Worm (Caenorhabditis elegans): Measurements from ENCODE around the gene C53B7.2.
A peak's percentile ranks its signal among the peaks of the same experiment; 100 is the strongest.

C53B7.2 gene

DNA sequence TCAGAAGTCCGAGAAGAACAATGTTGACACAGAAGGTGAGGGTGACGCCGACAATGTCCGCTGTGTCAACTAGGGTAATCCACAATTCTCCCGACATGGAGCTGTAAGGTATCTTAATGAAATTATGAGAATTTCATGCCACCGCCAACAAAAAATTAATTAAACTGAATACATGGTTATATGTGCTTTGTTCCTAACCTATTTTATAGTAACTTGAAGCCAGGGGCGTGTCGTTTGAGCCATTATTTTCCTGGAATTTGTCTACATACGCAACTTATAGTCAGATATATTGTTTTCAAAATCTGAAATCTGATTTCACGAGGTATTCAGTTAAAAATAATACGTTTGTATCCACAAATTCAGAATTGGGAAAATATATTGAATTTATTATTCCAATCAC lies 19.8 kb downstream of the C53B7.2 start, which contains the start of gene odr-10:
TSS of gene odr-10 (minus strand) at position 101 of the 400 bp plus-strand sequence.
- TF ChIP-seq let-607 (tag; optimal IDR thresholded peaks at IDR 0.05) (no peak), attf-5 (GFP tag; optimal IDR thresholded peaks at IDR 0.05) (no peak), C06A6.2 (GFP tag; conservative IDR thresholded peaks at IDR 0.05) (no peak), zfh-2 (GFP tag; conservative IDR thresholded peaks at IDR 0.05) (no peak), ekl-4 (GFP tag; IDR thresholded peaks at IDR 0.05) (no peak), nfyb-1 (GFP tag; IDR thresholded peaks at IDR 0.05) (no peak), nhr-27 (tag; optimal IDR thresholded peaks at IDR 0.05) (no peak), ceh-100 (GFP tag; IDR thresholded peaks at IDR 0.05) (no peak), xnd-1 (tag; optimal IDR thresholded peaks at IDR 0.05) (no peak), F23B12.7 (tag; optimal IDR thresholded peaks at IDR 0.05; ENCODE audit: insufficient read depth) (no peak), nhr-90 (tag; optimal IDR thresholded peaks at IDR 0.05) (no peak), egl-44 (GFP tag; IDR thresholded peaks at IDR 0.05) (no peak), ztf-22 (GFP tag; optimal IDR thresholded peaks at IDR 0.05) (no peak), dpl-1 (GFP tag; optimal IDR thresholded peaks at IDR 0.05) (no peak)

DNA sequence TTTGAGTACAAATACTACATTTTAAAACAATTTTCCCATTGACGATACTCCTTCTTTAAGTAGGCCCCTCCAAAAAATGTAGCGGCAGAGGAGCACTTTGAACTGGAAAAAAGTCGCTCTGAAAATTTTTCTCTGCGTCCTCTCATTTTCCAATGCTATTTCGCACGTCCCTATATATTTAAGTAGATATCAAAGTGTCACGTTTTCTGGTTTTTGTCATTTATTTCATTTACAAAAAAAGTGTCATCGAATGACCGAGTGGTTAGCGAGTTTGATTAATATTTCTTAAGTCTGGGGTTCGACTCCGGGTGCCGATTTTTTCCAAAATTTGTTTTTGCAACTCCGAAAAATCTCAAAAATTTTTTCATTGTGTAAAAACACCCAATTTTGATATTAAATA lies 20.9 kb downstream of the C53B7.2 start:
- TF ChIP-seq lin-26 (GFP tag; IDR thresholded peaks at IDR 0.05) (peak; percentile 60; the same call in 1 of the 2 replicates), tlf-1 (GFP tag; optimal IDR thresholded peaks at IDR 0.05) (no peak), tbp1 (GFP tag; optimal IDR thresholded peaks at IDR 0.05) (peak; percentile 82), cebp-2 (GFP tag; IDR thresholded peaks at IDR 0.05) (no peak), B0261.1 (tag; optimal IDR thresholded peaks at IDR 0.05) (peak; percentile 60), ceh-100 (GFP tag; IDR thresholded peaks at IDR 0.05) (no peak), Y79H2A.3 (GFP tag; conservative IDR thresholded peaks at IDR 0.05) (no peak), rpc-1 (optimal IDR thresholded peaks at IDR 0.05) (peak; percentile 48), rpc-1 (tag; optimal IDR thresholded peaks at IDR 0.05) (peak; percentile 54), hmg-1.2 (GFP tag; IDR thresholded peaks at IDR 0.05) (peak; percentile 98), die-1 (tag; optimal IDR thresholded peaks at IDR 0.05) (peak; percentile 17)

DNA sequence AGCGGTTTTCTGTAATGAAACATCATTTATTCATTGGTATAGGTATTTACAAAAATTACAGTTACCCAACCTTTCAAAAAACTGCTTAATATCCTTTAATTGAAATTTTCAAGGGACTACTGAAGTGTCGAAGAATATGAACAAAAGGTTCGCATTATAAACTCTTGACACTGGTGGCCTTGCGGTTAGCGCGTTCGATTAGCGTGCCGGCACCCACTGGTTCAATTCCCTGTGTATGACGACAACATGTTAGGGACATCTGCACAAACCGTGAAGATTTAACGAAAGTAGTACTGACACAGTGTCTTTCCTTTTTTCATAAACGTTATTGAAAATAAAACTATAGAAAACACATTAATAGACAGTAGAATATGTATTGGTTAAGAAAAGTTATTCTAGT lies 21.7 kb downstream of the C53B7.2 start:
- no peak for TF ChIP-seq ccch-3 (GFP tag; optimal IDR thresholded peaks at IDR 0.05)
- TF ChIP-seq Y79H2A.3 (GFP tag; conservative IDR thresholded peaks at IDR 0.05) = no peak
- no peak for TF ChIP-seq lir-1 (GFP tag; conservative IDR thresholded peaks at IDR 0.05)
- TF ChIP-seq nfyb-1 (GFP tag; IDR thresholded peaks at IDR 0.05) = peak; percentile 91
- peak; percentile 86 for TF ChIP-seq ztf-25 (GFP tag; IDR thresholded peaks at IDR 0.05)
- peak; percentile 86 for TF ChIP-seq T26A5.8 (tag; optimal IDR thresholded peaks at IDR 0.05)
- peak; percentile 74 for TF ChIP-seq C17E4.6 (GFP tag; IDR thresholded peaks at IDR 0.05)
- peak; percentile 6 for TF ChIP-seq unc-130 (GFP tag; optimal IDR thresholded peaks at IDR 0.05)
- 0 out of 2 replicates have a peak, but pooled peaks have one; percentile 31 for TF ChIP-seq let-526 (GFP tag; IDR thresholded peaks at IDR 0.05)
- TF ChIP-seq K12H6.12 (tag; optimal IDR thresholded peaks at IDR 0.05) = peak; percentile 15
- peak; percentile 88 to 95 for TF ChIP-seq rec-8 (tag; optimal IDR thresholded peaks at IDR 0.05)
- no peak for TF ChIP-seq ztf-3 (GFP tag; optimal IDR thresholded peaks at IDR 0.05)
- no peak for TF ChIP-seq ztf-6 (GFP tag; IDR thresholded peaks at IDR 0.05)
- peak; percentile 87; the same call in 1 of the 2 replicates for TF ChIP-seq aptf-3 (GFP tag; IDR thresholded peaks at IDR 0.05)
- peak in 1 of 3 experiments; percentile 76 for TF ChIP-seq lin-35 (GFP tag; optimal IDR thresholded peaks at IDR 0.05)
- peak; percentile 87 for TF ChIP-seq nhr-90 (tag; optimal IDR thresholded peaks at IDR 0.05)
- no peak for TF ChIP-seq lag-1 (GFP tag; IDR thresholded peaks at IDR 0.05)
- TF ChIP-seq bed-2 (GFP tag; IDR thresholded peaks at IDR 0.05) = peak; percentile 84; the same call in 1 of the 2 replicates
- TF ChIP-seq chd-7 (tag; optimal IDR thresholded peaks at IDR 0.05) = peak; percentile 84
- no peak for TF ChIP-seq cebp-1 (GFP tag; IDR thresholded peaks at IDR 0.05)
- TF ChIP-seq cebp-1 (tag; optimal IDR thresholded peaks at IDR 0.05) = no peak
- no peak for TF ChIP-seq zfh-2 (GFP tag; conservative IDR thresholded peaks at IDR 0.05)
- no peak for TF ChIP-seq Y53F4B.3 (GFP tag; IDR thresholded peaks at IDR 0.05)
- TF ChIP-seq ceh-58 (GFP tag; IDR thresholded peaks at IDR 0.05) = peak; percentile 82; the same call in 1 of the 2 replicates
- TF ChIP-seq hsf-1 (GFP tag; IDR thresholded peaks at IDR 0.05) = peak; percentile 56; the same call in 1 of the 2 replicates
- TF ChIP-seq efl-1 (GFP tag; optimal IDR thresholded peaks at IDR 0.05) = peak; percentile 23
- peak; percentile 69 for TF ChIP-seq somi-1 (GFP tag; optimal IDR thresholded peaks at IDR 0.05)
